Worm (Caenorhabditis elegans) whole organism, L4 larva: ENCODE data around the gene msp-45.

Experiments
- T20F7.1 ChIP-seq: fragments of 200-800 bp; sonication (Bioruptor generic); optimal IDR thresholded peaks from 2 replicates; lab custom pipeline; 2018; ENCODE audit warnings: mild to moderate bottlenecking, missing genetic modification characterization, missing compliant biosample characterization
- T26A8.4 ChIP-seq: fragments of 200-800 bp; sonication (Bioruptor generic); IDR thresholded peaks from 2 replicates; pipeline ENCODE4 v1.3.6; 2022; ENCODE audit warnings: missing genetic modification characterization, missing compliant biosample characterization
- Y48G9A.11 ChIP-seq: fragments of 200-800 bp; sonication (Bioruptor generic); IDR thresholded peaks from 2 replicates; pipeline ENCODE4 v1.3.6; 2022; ENCODE audit warnings: missing genetic modification reagents, missing genetic modification characterization, missing compliant biosample characterization
- Y75B8A.6 ChIP-seq: fragments of 200-800 bp; sonication (Bioruptor generic); IDR thresholded peaks from 2 replicates; pipeline ENCODE4 v1.3.6; 2022; ENCODE audit warnings: missing genetic modification reagents, missing genetic modification characterization, missing compliant biosample characterization
- ZK337.2 ChIP-seq: fragments of 200-800 bp; sonication (Bioruptor generic); IDR thresholded peaks from 2 replicates; pipeline ENCODE4 v1.3.6; 2022; ENCODE audit warnings: missing genetic modification reagents, missing genetic modification characterization, missing compliant biosample characterization
- aha-1 ChIP-seq: fragments of 150-350 bp; peaks from one replicate; lab custom pipeline; 2014; ENCODE audit warnings: missing biosample characterization, missing genetic modification characterization
- attf-4 ChIP-seq: sonication (generic microtip); optimal IDR thresholded peaks from 3 replicates; lab custom pipeline; 2017; ENCODE audit warnings: missing biosample characterization, missing genetic modification characterization
- ceh-20 ChIP-seq: fragments of 200-800 bp; sonication (Bioruptor generic); IDR thresholded peaks from 2 replicates; pipeline ENCODE4 v1.3.6; 2022; ENCODE audit warnings: missing genetic modification reagents, missing genetic modification characterization, missing compliant biosample characterization
- ceh-32 ChIP-seq: sonication (generic microtip); optimal IDR thresholded peaks from 2 replicates; lab custom pipeline; 2016; ENCODE audit warnings: mild to moderate bottlenecking, missing genetic modification characterization, missing compliant biosample characterization; ENCODE audit not compliant: poor library complexity
- daf-8 ChIP-seq: fragments of 200-800 bp; sonication (Bioruptor generic); IDR thresholded peaks from 2 replicates; pipeline ENCODE4 v1.3.6; 2022; ENCODE audit warnings: missing genetic modification characterization, missing compliant biosample characterization
- dmd-6 ChIP-seq: fragments of 200-800 bp; sonication (Bioruptor generic); IDR thresholded peaks from 2 replicates; pipeline ENCODE4 v1.3.6; 2022; ENCODE audit warnings: missing genetic modification reagents, missing genetic modification characterization, missing compliant biosample characterization
- dpl-1 ChIP-seq: fragments of 150-350 bp; optimal IDR thresholded peaks from 2 replicates; lab custom pipeline; 2014; ENCODE audit warnings: missing biosample characterization, missing genetic modification reagents, missing genetic modification characterization
- gei-8 ChIP-seq: fragments of 200-800 bp; sonication (Bioruptor generic); optimal IDR thresholded peaks from 2 replicates; lab custom pipeline; 2018; ENCODE audit warnings: mild to moderate bottlenecking, missing genetic modification characterization, missing compliant biosample characterization
- hif-1 ChIP-seq, 2 experiments: sonication (generic microtip); optimal IDR thresholded peaks; 2 replicates each; lab custom pipeline; 2016 to 2017; ENCODE audit warnings: missing compliant biosample characterization in 2 of 2, missing genetic modification characterization in 2 of 2, missing genetic modification reagents in 2 of 2, missing genotype in 2 of 2, mild to moderate bottlenecking in 1 of 2
- lim-7 ChIP-seq: fragments of 200-800 bp; sonication (Bioruptor generic); IDR thresholded peaks from 2 replicates; pipeline ENCODE4 v1.3.6; 2022; ENCODE audit warnings: missing genetic modification characterization, missing compliant biosample characterization
- lsy-2 ChIP-seq, 2 experiments: fragments of 150-350 bp in 1 of 2; sonication (generic microtip) in 1 of 2; optimal IDR thresholded peaks; 2 replicates each; lab custom pipeline; 2014 to 2017; ENCODE audit warnings: missing biosample characterization in 2 of 2, missing genetic modification characterization in 2 of 2
- madf-5 ChIP-seq, 2 experiments: fragments of 200-800 bp; sonication (Bioruptor generic); IDR thresholded peaks; 2 replicates each; pipeline ENCODE4 v1.3.6; 2022; ENCODE audit warnings: missing compliant biosample characterization in 2 of 2, missing genetic modification characterization in 2 of 2
- mxl-3 ChIP-seq: fragments of 200-800 bp; sonication (Bioruptor generic); optimal IDR thresholded peaks from 2 replicates; lab custom pipeline; 2018; ENCODE audit warnings: mild to moderate bottlenecking, missing genetic modification characterization, missing compliant biosample characterization
- nhr-11 ChIP-seq: fragments of 150-350 bp; optimal IDR thresholded peaks from 2 replicates; lab custom pipeline; 2014; ENCODE audit warnings: missing biosample characterization, missing genetic modification characterization
- nhr-111 ChIP-seq: fragments of 200-800 bp; sonication (Bioruptor generic); optimal IDR thresholded peaks from 2 replicates; lab custom pipeline; 2018; ENCODE audit warnings: mild to moderate bottlenecking, missing genetic modification characterization, missing compliant biosample characterization
- nhr-237 ChIP-seq: sonication (generic microtip); optimal IDR thresholded peaks from 2 replicates; lab custom pipeline; 2017; ENCODE audit warnings: missing biosample characterization, missing genetic modification characterization
- nhr-42 ChIP-seq: fragments of 200-800 bp; sonication (Bioruptor generic); IDR thresholded peaks from 2 replicates; pipeline ENCODE4 v1.3.6; 2022; ENCODE audit warnings: missing genetic modification characterization, missing compliant biosample characterization
- saeg-2 ChIP-seq: fragments of 200-800 bp; sonication (Bioruptor generic); IDR thresholded peaks from 2 replicates; pipeline ENCODE4 v1.3.6; 2022; ENCODE audit warnings: missing genetic modification reagents, missing genetic modification characterization, missing compliant biosample characterization
- sdz-12 ChIP-seq: fragments of 200-800 bp; sonication (Bioruptor generic); optimal IDR thresholded peaks from 2 replicates; lab custom pipeline; 2018; ENCODE audit warnings: mild to moderate bottlenecking, missing genetic modification characterization, missing compliant biosample characterization
- set-16 ChIP-seq: fragments of 200-800 bp; sonication (Bioruptor generic); IDR thresholded peaks from 2 replicates; pipeline ENCODE4 v1.3.6; 2022; ENCODE audit warnings: missing genetic modification reagents, missing genetic modification characterization, missing compliant biosample characterization
- tag-97 ChIP-seq: fragments of 200-800 bp; sonication (Bioruptor generic); IDR thresholded peaks from 2 replicates; pipeline ENCODE4 v1.3.6; 2022; ENCODE audit warnings: missing genetic modification characterization, missing compliant biosample characterization
- tra-1 ChIP-seq: fragments of 200-800 bp; sonication (Bioruptor generic); IDR thresholded peaks from 2 replicates; pipeline ENCODE4 v1.3.6; 2022; ENCODE audit warnings: missing genetic modification reagents, missing genetic modification characterization, missing compliant biosample characterization
- unc-39 ChIP-seq: sonication (generic microtip); optimal IDR thresholded peaks from 2 replicates; lab custom pipeline; 2017; ENCODE audit warnings: missing biosample characterization, missing genetic modification characterization
- unc-62 ChIP-seq, 3 experiments: fragments of 150-350 bp in 1 of 3; sonication (generic microtip); optimal IDR thresholded peaks in 2 of 3; peaks in 1 of 3; 1 replicate in 1 of 3; 2 replicates in 2 of 3; lab custom pipeline; 2014 to 2017; ENCODE audit warnings: missing biosample characterization in 3 of 3, missing genetic modification characterization in 3 of 3, missing genetic modification reagents in 3 of 3, missing genotype in 1 of 3
- zag-1 ChIP-seq: fragments of 150-350 bp; optimal IDR thresholded peaks from 2 replicates; lab custom pipeline; 2014; ENCODE audit warnings: missing biosample characterization, missing genetic modification characterization
- zfp-3 ChIP-seq: fragments of 200-800 bp; sonication (Bioruptor generic); conservative IDR thresholded peaks from 2 replicates; pipeline ENCODE4 v1.3.6; 2022; ENCODE audit warnings: missing genetic modification reagents, missing genetic modification characterization, missing compliant biosample characterization
- zip-11 ChIP-seq: fragments of 200-800 bp; sonication (Bioruptor generic); IDR thresholded peaks from 2 replicates; pipeline ENCODE4 v1.3.6; 2022; ENCODE audit warnings: missing genetic modification characterization, missing compliant biosample characterization
- ztf-11 ChIP-seq: fragments of 150-350 bp; optimal IDR thresholded peaks from 2 replicates; lab custom pipeline; 2014; ENCODE audit warnings: missing biosample characterization, missing genetic modification characterization

The msp-45 gene

ce11 chrII:5181497-5181896 lies 24.6 kb upstream of the msp-45 start (continued):
- TF ChIP-seq mxl-3 (GFP tag; lab: Kevin White, UChicago) (peak; percentile 89), lim-7 (GFP tag; lab: Robert Waterston, UW) (no peak), hif-1 (tag; optimal IDR thresholded peaks at IDR 0.05; lab: Kevin White, UChicago) (peak in 1 of 2 experiments; percentile 58), Y48G9A.11 (no peak), daf-8 (GFP tag; lab: Robert Waterston, UW) (no peak)
- TF ChIP-seq, all 104 proteins: peak for 38

DNA sequence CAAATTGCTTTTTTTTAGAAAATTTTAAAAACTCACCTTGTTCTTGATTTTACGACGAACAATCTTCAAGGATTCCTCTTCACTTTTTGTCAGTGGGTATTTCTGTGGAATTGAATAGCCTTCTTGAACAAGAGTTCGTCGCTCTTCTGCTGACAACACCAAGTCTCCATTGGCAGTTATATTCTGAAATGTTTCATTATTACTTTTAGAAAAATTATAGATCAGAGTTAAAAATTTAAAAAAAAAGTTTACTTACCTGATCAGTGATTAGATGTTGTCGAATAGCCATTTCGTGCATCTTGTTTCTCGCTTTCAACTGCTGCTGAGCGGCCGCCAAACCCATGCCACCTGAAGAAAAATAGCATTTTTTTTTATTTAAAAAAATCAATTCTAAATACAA lies 23.4 kb upstream of the msp-45 start:
- TF ChIP-seq ceh-32 (tag; lab: Kevin White, UChicago): no peak
- peak; percentile 86 for TF ChIP-seq aha-1 (tag; lab: Kevin White, UChicago)
- no peak for TF ChIP-seq zag-1 (tag; lab: Kevin White, UChicago)
- TF ChIP-seq T20F7.1 (GFP tag; lab: Kevin White, UChicago): no peak

- TF ChIP-seq set-16 (GFP tag; lab: Robert Waterston, UW): no peak
- TF ChIP-seq madf-5 (GFP tag; IDR thresholded peaks at IDR 0.05; lab: Robert Waterston, UW): no peak
- TF ChIP-seq Y75B8A.6 (GFP tag; lab: Robert Waterston, UW): 0 out of 2 replicates have a peak, but pooled peaks have one; percentile 12
- TF ChIP-seq unc-39: no peak
- TF ChIP-seq T26A8.4 (GFP tag; lab: Robert Waterston, UW): peak; percentile 56
- no peak for TF ChIP-seq nhr-11 (tag; lab: Kevin White, UChicago)
- no peak for TF ChIP-seq zip-11
- no peak for TF ChIP-seq ztf-11 (tag; lab: Kevin White, UChicago)
- TF ChIP-seq sdz-12 (GFP tag; lab: Kevin White, UChicago): peak; percentile 40
- TF ChIP-seq hif-1 (tag; optimal IDR thresholded peaks at IDR 0.05; lab: Kevin White, UChicago): no peak
- TF ChIP-seq attf-4 (tag; lab: Kevin White, UChicago): no peak
- TF ChIP-seq Y48G9A.11: no peak
- 0 out of 2 replicates have a peak, but pooled peaks have one; percentile 21 for TF ChIP-seq saeg-2 (GFP tag; lab: Robert Waterston, UW)
- TF ChIP-seq gei-8 (GFP tag; lab: Kevin White, UChicago): no peak
- TF ChIP-seq dmd-6 (GFP tag; lab: Robert Waterston, UW): no peak
- peak in 1 of 2 experiments; percentile 11 for TF ChIP-seq lsy-2 (tag; optimal IDR thresholded peaks at IDR 0.05; lab: Kevin White, UChicago)
- no peak for TF ChIP-seq nhr-42 (GFP tag; lab: Robert Waterston, UW)
- TF ChIP-seq ceh-20 (GFP tag; lab: Robert Waterston, UW): no peak
- TF ChIP-seq dpl-1 (GFP tag; lab: Kevin White, UChicago): no peak
- TF ChIP-seq zag-1 (tag; lab: Kevin White, UChicago): no peak
- TF ChIP-seq zfp-3: no peak
- TF ChIP-seq tag-97 (GFP tag; lab: Robert Waterston, UW): no peak
- no peak for TF ChIP-seq nhr-237
- TF ChIP-seq nhr-111 (GFP tag; lab: Kevin White, UChicago): no peak
- TF ChIP-seq ZK337.2 (GFP tag; lab: Robert Waterston, UW): no peak
- no peak for TF ChIP-seq tra-1 (GFP tag; lab: Robert Waterston, UW)
- TF ChIP-seq, all 104 proteins: peak for 5
Observed at ce11 chrII:5178609-5179008, 21.7 kb upstream of the msp-45 start.

DNA sequence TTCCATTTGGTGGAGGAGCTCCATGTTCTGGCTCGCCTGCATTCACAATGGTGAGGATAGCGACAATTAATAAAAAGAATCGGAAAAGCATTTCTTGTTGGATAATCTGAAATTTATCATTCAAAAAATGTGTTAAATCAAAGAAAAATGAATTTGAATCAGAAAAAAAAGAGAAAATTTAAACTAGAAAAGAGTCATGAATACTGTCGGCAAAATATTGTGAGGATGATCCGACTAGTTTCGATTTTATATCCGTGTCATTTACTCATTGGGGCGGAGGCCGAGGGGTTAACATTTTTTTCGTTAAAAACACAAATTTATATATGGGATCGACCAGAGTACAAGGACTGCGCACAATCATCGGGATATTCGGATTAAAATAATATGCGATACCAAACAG lies 21.0 kb upstream of the msp-45 start, which contains the start of gene C27D6.12:
Gene C27D6.12, minus strand, starts transcription at position 101 of the 400 bp plus-strand sequence.
- TF ChIP-seq ceh-32 (tag; lab: Kevin White, UChicago): no peak
- peak; percentile 17 for TF ChIP-seq aha-1 (tag; lab: Kevin White, UChicago)
- peak in 1 of 2 experiments; percentile 44 for TF ChIP-seq unc-62 (GFP tag; optimal IDR thresholded peaks at IDR 0.05 in 1 of 2; lab: Kevin White, UChicago)
- no peak for TF ChIP-seq unc-62 (tag; optimal IDR thresholded peaks at IDR 0.05; lab: Kevin White, UChicago)
- no peak for TF ChIP-seq ZK337.2 (GFP tag; lab: Robert Waterston, UW)
